Fruit fly (Drosophila melanogaster): ENCODE measurements around the gene aub.

Gene aub

DNA sequence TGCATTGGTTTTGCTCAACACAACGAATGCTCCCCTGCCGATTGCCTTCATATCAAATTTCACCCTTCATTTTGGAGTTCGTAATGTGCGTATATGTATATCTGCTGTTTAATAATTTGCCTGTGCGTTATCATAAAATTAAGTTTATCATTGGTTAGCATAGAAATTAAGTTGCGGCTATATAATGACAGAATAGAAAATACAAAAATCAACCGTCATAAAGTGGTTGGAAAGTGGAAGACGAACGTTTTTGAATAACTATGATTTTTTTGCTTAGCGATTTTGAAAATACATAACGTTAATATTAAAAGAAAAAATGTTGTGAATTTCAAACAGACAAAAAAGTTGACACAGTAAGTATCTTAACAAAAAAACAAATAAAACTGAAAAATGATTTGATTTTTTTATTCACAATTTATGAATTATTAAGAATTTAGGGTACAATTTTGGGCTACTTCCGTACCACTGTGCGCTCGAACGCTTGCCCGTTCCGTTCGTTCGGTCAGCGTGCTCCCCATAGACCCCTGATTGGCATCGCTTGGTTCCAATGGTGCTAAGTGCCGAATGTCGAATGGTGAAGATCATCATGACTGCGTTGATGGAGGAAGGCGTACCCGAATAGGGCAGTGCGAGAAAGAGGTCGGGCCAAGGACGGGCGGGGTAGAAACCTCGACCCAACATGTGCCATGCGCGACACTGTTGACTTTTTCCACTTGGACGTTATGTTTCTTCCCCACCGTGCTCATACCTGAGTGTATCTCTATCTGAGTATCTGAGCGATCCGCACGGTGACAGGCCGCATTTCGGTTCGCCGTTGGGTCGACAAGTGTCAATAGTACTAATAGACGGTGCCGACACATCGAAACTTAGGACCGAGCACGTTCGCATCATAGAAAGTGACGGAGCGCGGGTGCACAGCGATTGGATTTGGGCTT lies 36.6 kb upstream of the aub start (continued):
- TF ChIP-seq B-H1 (GFP tag; IDR thresholded peaks at IDR 0.05) (no peak; the same call in 2 of the 3 replicates), ap (GFP tag; IDR thresholded peaks at IDR 0.05) (no peak), HHEX (GFP tag; optimal IDR thresholded peaks at IDR 0.05) (no peak), ac (GFP tag; optimal IDR thresholded peaks at IDR 0.05) (no peak), Oaz (GFP tag; IDR thresholded peaks at IDR 0.05) (peak; percentile 13; the same call in 1 of the 2 replicates), CG17186 (GFP tag; optimal IDR thresholded peaks at IDR 0.05) (no peak), lola (GFP tag; optimal IDR thresholded peaks at IDR 0.05) (peak in 1 of 3 experiments; percentile 76), gcm (GFP tag; optimal IDR thresholded peaks at IDR 0.05) (peak; percentile 49), CG6854 (GFP tag; optimal IDR thresholded peaks at IDR 0.05) (no peak), unpg (GFP tag; optimal IDR thresholded peaks at IDR 0.05) (peak; percentile 76), stc (GFP tag; IDR thresholded peaks at IDR 0.05) (peak; percentile 36), schlank (tag; optimal IDR thresholded peaks at IDR 0.05) (no peak), CG9797 (GFP tag; optimal IDR thresholded peaks at IDR 0.05) (no peak), inv (GFP tag; IDR thresholded peaks at IDR 0.05; ENCODE audit: partially characterized antibody) (no peak), CG12744 (GFP tag; optimal IDR thresholded peaks at IDR 0.05) (no peak), CHES-1-like (GFP tag; optimal IDR thresholded peaks at IDR 0.05) (peak; percentile 9), Poxn (GFP tag; IDR thresholded peaks at IDR 0.05) (no peak), ind (GFP tag; optimal IDR thresholded peaks at IDR 0.05) (peak; percentile 30), CG8765 (GFP tag; IDR thresholded peaks at IDR 0.05) (no peak), NC2β (GFP tag; optimal IDR thresholded peaks at IDR 0.05) (peak; percentile 20), CG13775 (GFP tag; optimal IDR thresholded peaks at IDR 0.05) (peak; percentile 50), CG15479 (GFP tag; optimal IDR thresholded peaks at IDR 0.05) (no peak), CG7745 (tag; optimal IDR thresholded peaks at IDR 0.05) (no peak), grn (GFP tag; optimal IDR thresholded peaks at IDR 0.05) (peak; percentile 65), CG18764 (GFP tag; optimal IDR thresholded peaks at IDR 0.05) (no peak), cato (GFP tag; optimal IDR thresholded peaks at IDR 0.05; ENCODE audit: borderline replicate concordance) (peak; percentile 26), CG6813 (GFP tag; optimal IDR thresholded peaks at IDR 0.05) (no peak), HLH3B (GFP tag; IDR thresholded peaks at IDR 0.05) (0 out of 2 replicates have a peak, but pooled peaks have one; percentile 24), Mes4 (GFP tag; optimal IDR thresholded peaks at IDR 0.05) (peak; percentile 62), CG17385 (GFP tag; optimal IDR thresholded peaks at IDR 0.05) (peak; percentile 47), odd (GFP tag; optimal IDR thresholded peaks at IDR 0.05) (peak; percentile 2), run (tag; optimal IDR thresholded peaks at IDR 0.05) (peak; percentile 31), Ravus (GFP tag; IDR thresholded peaks at IDR 0.05) (no peak; the same call in 1 of the 2 replicates), Lim3 (GFP tag; IDR thresholded peaks at IDR 0.05) (no peak), CG9437 (GFP tag; optimal IDR thresholded peaks at IDR 0.05) (peak; percentile 53), PHDP (tag; optimal IDR thresholded peaks at IDR 0.05) (peak; percentile 68), CG1792 (GFP tag; optimal IDR thresholded peaks at IDR 0.05) (no peak), Sox102F (GFP tag; optimal IDR thresholded peaks at IDR 0.05) (peak; percentile 76), CG13296 (GFP tag; optimal IDR thresholded peaks at IDR 0.05) (no peak), CG9727 (GFP tag; optimal IDR thresholded peaks at IDR 0.05) (peak; percentile 54), exex (tag; optimal IDR thresholded peaks at IDR 0.05) (peak; percentile 46), unc-4 (GFP tag; IDR thresholded peaks at IDR 0.05; ENCODE audit: partially characterized antibody) (no peak), CG12942 (GFP tag; optimal IDR thresholded peaks at IDR 0.05) (no peak), CG1832 (GFP tag; optimal IDR thresholded peaks at IDR 0.05) (no peak), Xbp1 (GFP tag; optimal IDR thresholded peaks at IDR 0.05) (peak; percentile 62), Mad (GFP tag; optimal IDR thresholded peaks at IDR 0.05) (peak; percentile 28), Oli (tag; optimal IDR thresholded peaks at IDR 0.05) (peak; percentile 80), CG6791 (GFP tag; IDR thresholded peaks at IDR 0.05; ENCODE audit: partially characterized antibody) (no peak)

Measured in whole organism, embryonic.